Fruit fly (Drosophila melanogaster) S2 (cell line): ENCODE results near the gene mRpL21.
A peak's percentile ranks its signal among the peaks of the same experiment; 100 is the strongest.

Experiments used
- CG8478 ChIP-seq: fragments of >200 bp; optimal IDR thresholded peaks from 2 replicates; lab custom pipeline; 2018
- CTCF ChIP-seq, 2 experiments: fragments of >200 bp; optimal IDR thresholded peaks; 2 replicates each; lab custom pipeline; 2018

mRpL21 gene

dm6 chr3L:19254715-19255428 lies at the start of gene mRpL21, which contains the start of gene rept:
Gene mRpL21 (minus strand): TSS chr3L:19255061.
Gene rept (plus strand): TSS chr3L:19255340.
- TF ChIP-seq CTCF (optimal IDR thresholded peaks at IDR 0.05; lab: Kevin White, UChicago) (peak in 1 of 2 experiments; percentile 25), CG8478 (lab: Kevin White, UChicago) (no peak)

dm6 chr3L:19294613-19295299 lies 39.9 kb upstream of the mRpL21 start:
- TF ChIP-seq CTCF (optimal IDR thresholded peaks at IDR 0.05; lab: Kevin White, UChicago) (no peak), CG8478 (lab: Kevin White, UChicago) (no peak)

dm6 chr3L:19294235-19294612 lies 39.4 kb upstream of the mRpL21 start, which contains the start of gene fal:
Gene fal (plus strand): TSS chr3L:19294564.
- TF ChIP-seq CG8478 (lab: Kevin White, UChicago), result no peak
- peak; percentile 92 to 93 for TF ChIP-seq CTCF (optimal IDR thresholded peaks at IDR 0.05; lab: Kevin White, UChicago)

dm6 chr3L:19293178-19293741 lies 38.4 kb upstream of the mRpL21 start:
- TF ChIP-seq CTCF (optimal IDR thresholded peaks at IDR 0.05; lab: Kevin White, UChicago), result no peak
- no peak for TF ChIP-seq CG8478 (lab: Kevin White, UChicago)

- TF ChIP-seq CTCF (optimal IDR thresholded peaks at IDR 0.05; lab: Kevin White, UChicago) (no peak), CG8478 (lab: Kevin White, UChicago) (no peak)
These were observed 37.7 kb upstream of the mRpL21 start, which contains the start of gene Gbs-76A for dm6 chr3L:19292440-19293175. Gene Gbs-76A (minus strand): TSS chr3L:19292766.

dm6 chr3L:19291465-19292413 lies 36.9 kb upstream of the mRpL21 start:
- TF ChIP-seq CTCF (optimal IDR thresholded peaks at IDR 0.05; lab: Kevin White, UChicago) (no peak), CG8478 (lab: Kevin White, UChicago) (no peak)

- TF ChIP-seq CTCF (optimal IDR thresholded peaks at IDR 0.05; lab: Kevin White, UChicago) (no peak), CG8478 (lab: Kevin White, UChicago) (no peak)
These were observed 34.5 kb upstream of the mRpL21 start for dm6 chr3L:19289411-19289810.

- TF ChIP-seq CG8478 (lab: Kevin White, UChicago) (no peak), CTCF (optimal IDR thresholded peaks at IDR 0.05; lab: Kevin White, UChicago) (no peak)
These were observed 33.6 kb upstream of the mRpL21 start for dm6 chr3L:19288395-19288969.

dm6 chr3L:19280700-19281099 lies 25.8 kb upstream of the mRpL21 start, which contains the start of gene CG14089:
Gene CG14089 (minus strand): TSS chr3L:19280800.
- no peak for TF ChIP-seq CTCF (optimal IDR thresholded peaks at IDR 0.05; lab: Kevin White, UChicago)
- no peak for TF ChIP-seq CG8478 (lab: Kevin White, UChicago)

dm6 chr3L:19280283-19280682 lies 25.4 kb upstream of the mRpL21 start:
- TF ChIP-seq CG8478 (lab: Kevin White, UChicago) (no peak), CTCF (optimal IDR thresholded peaks at IDR 0.05; lab: Kevin White, UChicago) (no peak)

dm6 chr3L:19275491-19275890 lies 20.6 kb upstream of the mRpL21 start, which contains the start of gene CG14086:
Gene CG14086 (plus strand): TSS chr3L:19275791.
- no peak for TF ChIP-seq CTCF (optimal IDR thresholded peaks at IDR 0.05; lab: Kevin White, UChicago)
- TF ChIP-seq CG8478 (lab: Kevin White, UChicago), result no peak

- TF ChIP-seq CG8478 (lab: Kevin White, UChicago) (no peak), CTCF (optimal IDR thresholded peaks at IDR 0.05; lab: Kevin White, UChicago) (no peak)
These were observed 15.7 kb upstream of the mRpL21 start, which contains the start of gene CG14088 for dm6 chr3L:19270542-19270941. Gene CG14088 (minus strand): TSS chr3L:19270642.
